Worm (Caenorhabditis elegans): ENCODE measurements around the gene pes-4.

DNA sequence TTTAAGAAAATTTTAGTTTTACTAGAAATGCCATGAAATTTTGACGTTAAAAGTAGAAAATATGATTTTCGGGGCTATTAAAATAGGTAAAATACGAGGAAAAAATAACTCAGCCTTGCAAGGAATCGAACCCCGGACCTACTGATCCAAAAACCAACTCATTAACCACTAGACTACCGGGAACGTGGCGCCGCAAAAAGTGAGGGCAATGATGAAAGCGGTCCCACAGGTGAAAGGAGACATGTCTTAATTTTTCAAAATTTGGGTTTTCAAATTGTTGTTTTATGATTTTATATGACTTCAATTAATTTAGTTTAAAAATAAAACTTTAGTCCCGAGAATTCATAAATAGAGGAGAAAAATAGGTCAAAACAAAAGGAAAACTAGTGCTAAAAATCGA is 598 bp upstream of the pes-4 start:
- TF ChIP-seq ama-1 (optimal IDR thresholded peaks at IDR 0.05) (no peak), ahr-1 (tag; optimal IDR thresholded peaks at IDR 0.05) (no peak), ceh-24 (tag; optimal IDR thresholded peaks at IDR 0.05) (no peak), elt-2 (tag; optimal IDR thresholded peaks at IDR 0.05) (no peak), odd-2 (tag; optimal IDR thresholded peaks at IDR 0.05) (no peak), unc-86 (tag; optimal IDR thresholded peaks at IDR 0.05) (no peak)

Measured in whole organism, late embryonic.